In the genomic region with DNA sequence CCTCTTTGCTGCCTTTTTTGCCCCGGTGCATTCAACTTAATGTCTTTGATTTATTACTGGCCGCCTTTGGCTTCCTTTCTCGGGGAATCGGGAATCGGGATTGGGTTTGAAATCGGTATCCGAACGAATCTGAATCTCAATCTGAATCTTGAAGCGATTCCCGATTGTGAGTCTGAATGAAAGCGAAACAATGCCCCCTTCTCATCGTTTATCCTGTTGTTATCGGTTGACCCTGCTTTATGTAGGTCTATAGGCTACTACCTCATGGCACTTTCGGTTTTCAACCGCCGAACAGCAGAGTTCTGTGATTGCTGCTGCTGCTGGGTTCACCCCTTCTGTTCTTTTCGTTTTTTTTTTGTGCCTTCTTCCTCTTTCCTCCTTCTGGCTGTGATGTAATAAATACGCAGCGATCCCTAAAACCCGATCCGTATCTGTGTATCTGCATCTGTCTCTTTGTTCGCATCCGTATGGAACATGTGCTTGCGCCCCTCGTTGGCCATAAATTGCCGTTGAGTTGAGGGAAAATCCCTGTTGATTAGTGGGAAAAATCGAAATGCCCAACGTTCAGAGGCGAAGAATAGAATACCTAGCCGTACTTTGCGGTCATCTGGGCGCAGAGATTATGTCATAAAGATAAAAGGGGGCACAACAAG, we compare ENCODE assay signal across 1 fruit fly cellular context.
TF ChIP-seq lines count a peak whose summit lies in the region.

No protein-coding gene starts in this region.

TF ChIP-seq in whole organism, embryonic, 481 proteins besides CTCF, POLR2A, EP300 and RAD21 (continued from another document):
- TF ChIP-seq tll (GFP tag; optimal IDR thresholded peaks at IDR 0.05; lab: Kevin White, UChicago): peak in 1 of 2 experiments; percentile 57
- peak; percentile 55 for TF ChIP-seq ac (GFP tag; optimal IDR thresholded peaks at IDR 0.05; lab: Kevin White, UChicago)
- TF ChIP-seq hbn (GFP tag; IDR thresholded peaks at IDR 0.05; lab: Robert Waterston, UW; ENCODE audit: partially characterized antibody): no peak
- TF ChIP-seq Stat92E (GFP tag; optimal IDR thresholded peaks at IDR 0.05; lab: Kevin White, UChicago): peak in 1 of 3 experiments; percentile 58
- TF ChIP-seq ara (GFP tag; IDR thresholded peaks at IDR 0.05; lab: Robert Waterston, UW): 0 out of 2 replicates have a peak, but pooled peaks have one; percentile 4
- TF ChIP-seq sqz (GFP tag; optimal IDR thresholded peaks at IDR 0.05; lab: Kevin White, UChicago): peak; percentile 29
